Worm (Caenorhabditis elegans): ENCODE results near the gene F25H8.2.

- TF ChIP-seq aly-2 (tag; optimal IDR thresholded peaks at IDR 0.05) (no peak), zag-1 (tag; optimal IDR thresholded peaks at IDR 0.05) (no peak), nhr-25 (tag; optimal IDR thresholded peaks at IDR 0.05; ENCODE audit: borderline replicate concordance, insufficient read depth) (no peak), snpc-4 (tag; optimal IDR thresholded peaks at IDR 0.05) (no peak), spr-1 (tag; optimal IDR thresholded peaks at IDR 0.05) (no peak), skn-1 (tag; optimal IDR thresholded peaks at IDR 0.05) (no peak), zfp-3 (GFP tag; conservative IDR thresholded peaks at IDR 0.05) (no peak), mes-2 (tag; optimal IDR thresholded peaks at IDR 0.05; ENCODE audit: poor library complexity, severe bottlenecking) (no peak)
Observed at ce11 chrIV:9916224-9916623, 15.8 kb upstream of the F25H8.2 start, which contains the start of gene bed-3.

Data from whole organism, L4 larva.